Fruit fly (Drosophila melanogaster): ENCODE measurements around the gene Mur11Da.

dm6 chrX:12922338-12922737, 45.4 kb upstream of the Mur11Da start:
- no peak for TF ChIP-seq pan (optimal IDR thresholded peaks at IDR 0.05)
- TF ChIP-seq usp (GFP tag; optimal IDR thresholded peaks at IDR 0.05), result no peak
- no peak for TF ChIP-seq psq (optimal IDR thresholded peaks at IDR 0.05)
- no peak for TF ChIP-seq EcR (GFP tag; optimal IDR thresholded peaks at IDR 0.05)
- no peak for TF ChIP-seq CG8478 (optimal IDR thresholded peaks at IDR 0.05)

Measured in whole organism.